Worm (Caenorhabditis elegans): ENCODE results near the gene cyp-13A5.

The cyp-13A5 gene

DNA sequence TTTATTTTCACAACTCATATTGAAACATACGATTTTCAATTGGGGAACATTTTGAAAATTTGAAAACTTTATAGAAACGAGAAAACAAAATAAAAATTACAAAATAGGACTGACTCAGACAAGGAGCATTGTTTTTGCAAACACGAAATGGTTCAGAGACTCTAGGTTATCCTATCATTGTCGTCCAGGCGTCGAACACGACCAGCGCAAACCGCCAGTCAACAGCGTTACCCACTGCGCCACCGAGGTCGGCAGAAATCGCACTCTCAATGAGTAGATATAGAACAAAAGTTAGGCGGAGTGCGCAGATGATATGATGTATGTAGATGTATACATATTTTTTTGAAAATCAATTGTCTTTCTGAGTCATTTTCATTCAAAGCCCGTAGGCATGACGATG lies 25.5 kb downstream of the cyp-13A5 start (continued):
- TF ChIP-seq F10B5.3 (tag; optimal IDR thresholded peaks at IDR 0.05): no peak
- peak; percentile 44 for TF ChIP-seq T20F7.1 (GFP tag; optimal IDR thresholded peaks at IDR 0.05)
- peak; percentile 46; the same call in 1 of the 2 replicates for TF ChIP-seq nhr-42 (GFP tag; IDR thresholded peaks at IDR 0.05)
- no peak for TF ChIP-seq snpc-4 (tag; optimal IDR thresholded peaks at IDR 0.05)
- peak; percentile 58 for TF ChIP-seq duxl-1 (tag; optimal IDR thresholded peaks at IDR 0.05; ENCODE audit: poor library complexity)
- TF ChIP-seq dmd-8 (GFP tag; IDR thresholded peaks at IDR 0.05): peak; percentile 85
- TF ChIP-seq unc-62 (GFP tag; optimal IDR thresholded peaks at IDR 0.05 in 1 of 2): no peak
- TF ChIP-seq unc-62 (tag; optimal IDR thresholded peaks at IDR 0.05): no peak
- no peak for TF ChIP-seq R02D3.7 (tag; optimal IDR thresholded peaks at IDR 0.05)
- TF ChIP-seq pqm-1 (tag; optimal IDR thresholded peaks at IDR 0.05): no peak
- TF ChIP-seq madf-9 (GFP tag; conservative IDR thresholded peaks at IDR 0.05): peak; percentile 84
- peak; percentile 72 for TF ChIP-seq spr-1 (tag; optimal IDR thresholded peaks at IDR 0.05)
- no peak for TF ChIP-seq ceh-28 (tag; optimal IDR thresholded peaks at IDR 0.05)
- TF ChIP-seq Y105C5A.15 (GFP tag; IDR thresholded peaks at IDR 0.05): peak; percentile 91
- TF ChIP-seq Y48G9A.11 (GFP tag; IDR thresholded peaks at IDR 0.05): peak; percentile 85
- TF ChIP-seq mxl-2 (GFP tag; conservative IDR thresholded peaks at IDR 0.05): 0 out of 2 replicates have a peak, but pooled peaks have one; percentile 25
- TF ChIP-seq daf-16 (GFP tag; optimal IDR thresholded peaks at IDR 0.05): peak; percentile 23 to 83
- peak; percentile 75 for TF ChIP-seq daf-16 (tag; optimal IDR thresholded peaks at IDR 0.05)
- TF ChIP-seq hlh-11 (tag; optimal IDR thresholded peaks at IDR 0.05): no peak
- TF ChIP-seq daf-12 (tag; optimal IDR thresholded peaks at IDR 0.05): no peak
- no peak for TF ChIP-seq zag-1 (tag; optimal IDR thresholded peaks at IDR 0.05)
- TF ChIP-seq zip-11 (GFP tag; IDR thresholded peaks at IDR 0.05): no peak
- TF ChIP-seq zip-2 (tag; optimal IDR thresholded peaks at IDR 0.05): peak; percentile 20
- TF ChIP-seq sdz-12 (GFP tag; optimal IDR thresholded peaks at IDR 0.05): peak; percentile 49
- TF ChIP-seq mxl-3 (GFP tag; optimal IDR thresholded peaks at IDR 0.05): peak; percentile 53
- TF ChIP-seq nhr-76 (tag; optimal IDR thresholded peaks at IDR 0.05): no peak
- TF ChIP-seq nhr-28 (tag; optimal IDR thresholded peaks at IDR 0.05): no peak
- TF ChIP-seq aha-1 (tag): peak; percentile 98
- TF ChIP-seq egl-27 (tag; optimal IDR thresholded peaks at IDR 0.05): no peak
- peak; percentile 91 for TF ChIP-seq vab-7 (GFP tag; IDR thresholded peaks at IDR 0.05)

DNA sequence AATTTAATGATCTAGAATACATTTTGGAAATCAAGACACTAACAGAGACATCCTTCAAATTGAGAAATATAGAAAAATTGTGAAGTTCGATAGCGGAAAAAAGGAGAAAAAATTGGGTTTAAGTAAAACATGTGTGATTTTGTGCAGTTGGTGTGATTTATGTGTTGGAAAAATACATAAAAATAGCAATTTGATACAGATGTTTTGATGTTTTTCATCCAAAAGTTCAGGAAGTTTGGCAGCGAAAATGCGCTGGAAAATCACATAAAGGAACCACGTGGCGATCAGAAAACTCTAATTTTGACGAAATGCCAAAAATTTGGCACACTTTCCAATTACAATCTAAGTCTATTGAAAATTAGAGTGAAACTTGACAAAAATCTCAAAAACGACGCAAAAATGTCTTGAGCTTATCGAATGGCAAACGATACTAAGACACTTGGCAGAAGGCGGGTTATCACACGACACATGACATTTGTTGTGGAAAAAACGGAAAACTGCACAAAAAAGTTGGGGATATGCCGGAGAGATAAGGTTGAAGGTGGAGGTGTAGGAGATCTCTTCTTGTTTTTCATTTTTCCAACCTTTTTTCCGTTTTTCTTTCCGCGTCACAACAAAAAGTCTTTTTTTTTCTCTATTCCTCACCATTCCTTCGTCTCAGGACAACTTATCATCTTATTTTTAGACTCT lies 26.1 kb downstream of the cyp-13A5 start, which contains the start of gene ZK1321.4:
Gene ZK1321.4, minus strand, starts transcription at position 51 of the 690 bp plus-strand sequence.
- no peak for TF ChIP-seq zag-1 (tag; optimal IDR thresholded peaks at IDR 0.05)
- TF ChIP-seq nhr-11 (tag; optimal IDR thresholded peaks at IDR 0.05): peak; percentile 12

DNA sequence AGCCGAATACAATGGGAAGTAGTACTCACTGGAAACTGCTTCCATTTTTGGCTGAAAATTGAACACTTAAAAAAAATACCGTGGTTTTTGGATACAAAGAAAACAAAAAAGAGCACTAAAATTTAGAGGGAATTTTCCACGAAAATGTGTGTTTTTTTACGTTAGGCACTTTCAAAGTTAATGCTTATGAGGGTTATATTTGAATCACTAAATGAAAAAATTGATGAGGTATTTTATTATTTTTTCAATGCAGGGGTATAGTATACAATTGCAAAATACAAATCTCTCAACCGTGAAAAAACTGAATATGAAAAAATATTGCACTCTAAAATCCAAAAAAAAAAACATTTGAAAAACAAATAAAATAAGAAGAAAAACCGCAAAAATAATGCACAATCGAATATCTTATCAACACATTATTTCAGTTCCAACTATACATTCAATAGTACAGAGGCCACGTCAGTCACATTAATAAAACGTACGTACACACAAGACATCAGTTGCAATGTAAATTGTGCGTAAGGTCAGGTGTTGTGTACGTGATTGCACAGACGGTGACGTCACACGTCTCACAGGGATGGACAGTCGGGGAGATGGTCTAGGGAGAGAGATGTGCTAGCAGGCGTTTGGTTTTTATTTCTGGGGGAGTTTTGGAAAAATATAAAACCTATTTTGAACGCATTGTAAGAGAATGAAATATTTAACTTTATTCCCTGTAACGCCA lies 30.2 kb downstream of the cyp-13A5 start, which contains the start of gene aqp-10:
Gene aqp-10, minus strand, starts transcription at position 51 of the 724 bp plus-strand sequence.
- peak; percentile 62 for TF ChIP-seq mes-2 (tag; optimal IDR thresholded peaks at IDR 0.05; ENCODE audit: poor library complexity, severe bottlenecking)
- TF ChIP-seq hif-1 (tag; optimal IDR thresholded peaks at IDR 0.05): peak in 1 of 2 experiments; percentile 44
- TF ChIP-seq nhr-237 (tag; optimal IDR thresholded peaks at IDR 0.05): no peak
- 0 out of 2 replicates have a peak, but pooled peaks have one; percentile 35 for TF ChIP-seq zfp-3 (GFP tag; conservative IDR thresholded peaks at IDR 0.05)
- peak; percentile 86 for TF ChIP-seq aha-1 (tag)
- TF ChIP-seq dpl-1 (GFP tag; optimal IDR thresholded peaks at IDR 0.05): peak; percentile 49
- TF ChIP-seq dmd-6 (GFP tag; IDR thresholded peaks at IDR 0.05): peak; percentile 79
- no peak for TF ChIP-seq mdt-29 (GFP tag; IDR thresholded peaks at IDR 0.05)
- peak; percentile 53 for TF ChIP-seq T20F7.1 (GFP tag; optimal IDR thresholded peaks at IDR 0.05)
- peak; percentile 5 for TF ChIP-seq mxl-3 (GFP tag; optimal IDR thresholded peaks at IDR 0.05)
- no peak for TF ChIP-seq set-16 (GFP tag; IDR thresholded peaks at IDR 0.05)
- TF ChIP-seq arid-1 (GFP tag; conservative IDR thresholded peaks at IDR 0.05): 0 out of 2 replicates have a peak, but pooled peaks have one; percentile 28
- TF ChIP-seq lin-1 (GFP tag; IDR thresholded peaks at IDR 0.05): 0 out of 2 replicates have a peak, but pooled peaks have one; percentile 10
- no peak for TF ChIP-seq R02D3.7 (tag; optimal IDR thresholded peaks at IDR 0.05)
- peak; percentile 29 for TF ChIP-seq rbr-2 (tag; optimal IDR thresholded peaks at IDR 0.05)
- TF ChIP-seq php-3 (GFP tag; IDR thresholded peaks at IDR 0.05): 0 out of 2 replicates have a peak, but pooled peaks have one; percentile 42
- peak; percentile 76 for TF ChIP-seq nhr-102 (tag; optimal IDR thresholded peaks at IDR 0.05)
- peak; percentile 51 for TF ChIP-seq lin-38 (GFP tag; IDR thresholded peaks at IDR 0.05)
- TF ChIP-seq nhr-77 (tag; optimal IDR thresholded peaks at IDR 0.05): peak; percentile 35
- no peak for TF ChIP-seq vab-7 (GFP tag; IDR thresholded peaks at IDR 0.05)
- TF ChIP-seq mxl-2 (GFP tag; conservative IDR thresholded peaks at IDR 0.05): 0 out of 2 replicates have a peak, but pooled peaks have one; percentile 23

Measured in whole organism, L4 larva.